Worm (Caenorhabditis elegans) whole organism, L1 larva: Measurements from ENCODE around the gene his-41.

Experiments used
- C04F5.9 ChIP-seq: sonication (generic microtip); optimal IDR thresholded peaks from 2 replicates; lab custom pipeline; 2016; ENCODE audit warnings: missing genetic modification characterization, missing compliant biosample characterization
- C16A3.4 ChIP-seq: fragments of 150-350 bp; optimal IDR thresholded peaks from 2 replicates; lab custom pipeline; 2014; ENCODE audit warnings: missing biosample characterization, missing genetic modification characterization
- C34B4.2 ChIP-seq: sonication (generic microtip); optimal IDR thresholded peaks from 2 replicates; lab custom pipeline; 2017; ENCODE audit warnings: mild to moderate bottlenecking, missing genetic modification characterization, missing compliant biosample characterization
- alr-1 ChIP-seq: fragments of 200-800 bp; sonication (Bioruptor generic); optimal IDR thresholded peaks from 2 replicates; lab custom pipeline; 2018; ENCODE audit warnings: borderline replicate concordance, mild to moderate bottlenecking, missing genetic modification characterization, missing compliant biosample characterization
- blmp-1 ChIP-seq: fragments of 150-350 bp; optimal IDR thresholded peaks from 2 replicates; lab custom pipeline; 2014; ENCODE audit warnings: missing biosample characterization, missing genetic modification characterization
- ceh-82 ChIP-seq, 3 experiments: fragments of 150-350 bp in 1 of 3; sonication (generic microtip) in 2 of 3; optimal IDR thresholded peaks; 2 replicates each; lab custom pipeline; 2014 to 2017; ENCODE audit warnings: missing biosample characterization in 3 of 3, missing genetic modification characterization in 3 of 3
- ceh-90 ChIP-seq: sonication (generic microtip); optimal IDR thresholded peaks from 2 replicates; lab custom pipeline; 2016; ENCODE audit warnings: missing genetic modification characterization, missing compliant biosample characterization
- ces-1 ChIP-seq: fragments of 150-350 bp; optimal IDR thresholded peaks from 2 replicates; lab custom pipeline; 2014; ENCODE audit warnings: missing biosample characterization, missing genetic modification reagents, missing genetic modification characterization
- dsc-1 ChIP-seq: sonication (generic microtip); optimal IDR thresholded peaks from 2 replicates; lab custom pipeline; 2016; ENCODE audit warnings: mild to moderate bottlenecking, missing genetic modification characterization, missing compliant biosample characterization
- efl-1 ChIP-seq, 4 experiments: fragments of 150-350 bp; optimal IDR thresholded peaks in 3 of 4; peaks in 1 of 4; 1 replicate in 1 of 4; 2 replicates in 3 of 4; lab custom pipeline; 2014; ENCODE audit warnings: missing biosample characterization in 2 of 4, missing genetic modification characterization in 2 of 4, missing genetic modification reagents in 2 of 4
- egl-13 ChIP-seq: sonication (generic microtip); optimal IDR thresholded peaks from 2 replicates; lab custom pipeline; 2016; ENCODE audit warnings: missing genotype, missing genetic modification reagents, missing genetic modification characterization, missing compliant biosample characterization
- egl-27 ChIP-seq, 2 experiments: fragments of 150-350 bp in 1 of 2; sonication (generic microtip); optimal IDR thresholded peaks; 3 replicates each; lab custom pipeline; 2017 to 2018; ENCODE audit warnings: missing biosample characterization in 2 of 2, missing genetic modification characterization in 2 of 2, missing genetic modification reagents in 2 of 2
- elt-2 ChIP-seq: sonication (generic microtip); optimal IDR thresholded peaks from 2 replicates; lab custom pipeline; 2016; ENCODE audit warnings: missing genetic modification characterization, mild to moderate bottlenecking, inconsistent platforms, missing compliant biosample characterization, missing genetic modification reagents
- elt-3 ChIP-seq, 6 experiments: fragments of 150-350 bp in 1 of 6; sonication (generic microtip); optimal IDR thresholded peaks; 2 replicates each; lab custom pipeline; 2017 to 2018; ENCODE audit warnings: missing biosample characterization in 6 of 6, missing genetic modification characterization in 6 of 6, inconsistent platforms in 1 of 6
- fkh-8 ChIP-seq: sonication (generic microtip); optimal IDR thresholded peaks from 2 replicates; lab custom pipeline; 2016; ENCODE audit warnings: mild to moderate bottlenecking, missing genetic modification characterization, missing compliant biosample characterization
- fos-1 ChIP-seq: fragments of 150-350 bp; optimal IDR thresholded peaks from 2 replicates; lab custom pipeline; 2014; ENCODE audit warnings: missing biosample characterization, missing genetic modification characterization
- grh-1 ChIP-seq: fragments of 200-800 bp; sonication (Bioruptor generic); IDR thresholded peaks from 2 replicates; pipeline ENCODE4 v1.3.6; 2022; ENCODE audit warnings: missing genetic modification reagents, missing genetic modification characterization, missing compliant biosample characterization
- hpl-2 ChIP-seq: fragments of 150-350 bp; optimal IDR thresholded peaks from 2 replicates; lab custom pipeline; 2014; ENCODE audit warnings: missing biosample characterization, missing genetic modification reagents, missing genetic modification characterization
- irx-1 ChIP-seq: sonication (generic microtip); optimal IDR thresholded peaks from 2 replicates; lab custom pipeline; 2016; ENCODE audit warnings: missing genetic modification characterization, missing compliant biosample characterization
- lin-13 ChIP-seq: fragments of 150-350 bp; optimal IDR thresholded peaks from 2 replicates; lab custom pipeline; 2014; ENCODE audit warnings: missing biosample characterization, missing genetic modification reagents, missing genetic modification characterization
- lin-14 ChIP-seq: fragments of 200-800 bp; sonication (Bioruptor generic); optimal IDR thresholded peaks from 2 replicates; lab custom pipeline; 2018; ENCODE audit warnings: mild to moderate bottlenecking, missing genetic modification characterization, moderate library complexity, missing compliant biosample characterization
- lin-35 ChIP-seq, 2 experiments: fragments of 150-350 bp; optimal IDR thresholded peaks; 2 replicates each; lab custom pipeline; 2014; ENCODE audit warnings: missing biosample characterization in 2 of 2, missing genetic modification characterization in 2 of 2, missing genetic modification reagents in 2 of 2
- lin-39 ChIP-seq: fragments of 150-350 bp; optimal IDR thresholded peaks from 2 replicates; lab custom pipeline; 2014; ENCODE audit warnings: missing biosample characterization, missing genetic modification reagents, missing genetic modification characterization
- lir-3 ChIP-seq: sonication (generic microtip); optimal IDR thresholded peaks from 2 replicates; lab custom pipeline; 2016; ENCODE audit warnings: mild to moderate bottlenecking, missing genetic modification characterization, moderate library complexity, missing compliant biosample characterization; ENCODE audit not compliant: poor library complexity
- nhr-11 ChIP-seq: fragments of 150-350 bp; optimal IDR thresholded peaks from 2 replicates; lab custom pipeline; 2014; ENCODE audit warnings: missing biosample characterization, missing genetic modification characterization
- nhr-19 ChIP-seq: fragments of 200-800 bp; sonication (Bioruptor generic); conservative IDR thresholded peaks from 2 replicates; pipeline ENCODE4 v1.3.6; 2022; ENCODE audit warnings: missing genetic modification characterization, missing compliant biosample characterization
- nhr-20 ChIP-seq: sonication (generic microtip); optimal IDR thresholded peaks from 2 replicates; lab custom pipeline; 2016; ENCODE audit warnings: mild to moderate bottlenecking, missing genetic modification characterization, missing compliant biosample characterization
- nhr-237 ChIP-seq: fragments of 150-350 bp; optimal IDR thresholded peaks from 2 replicates; lab custom pipeline; 2014; ENCODE audit warnings: missing biosample characterization, missing genetic modification characterization
- nhr-28 ChIP-seq: fragments of 150-350 bp; optimal IDR thresholded peaks from 2 replicates; lab custom pipeline; 2014; ENCODE audit warnings: missing biosample characterization, missing genetic modification characterization
- nhr-47 ChIP-seq: sonication (generic microtip); optimal IDR thresholded peaks from 2 replicates; lab custom pipeline; 2016; ENCODE audit warnings: mild to moderate bottlenecking, missing genetic modification characterization, moderate library complexity, missing compliant biosample characterization
- nhr-71 ChIP-seq: sonication (generic microtip); optimal IDR thresholded peaks from 2 replicates; lab custom pipeline; 2016; ENCODE audit warnings: mild to moderate bottlenecking, missing genetic modification characterization, moderate library complexity, missing compliant biosample characterization
- nhr-84 ChIP-seq: sonication (generic microtip); optimal IDR thresholded peaks from 2 replicates; lab custom pipeline; 2017; ENCODE audit warnings: missing biosample characterization, missing genetic modification characterization
- pag-3 ChIP-seq: sonication (generic microtip); optimal IDR thresholded peaks from 2 replicates; lab custom pipeline; 2017; ENCODE audit warnings: missing genetic modification characterization, mild to moderate bottlenecking, missing compliant biosample characterization, antibody characterized with exemption, borderline replicate concordance; ENCODE audit not compliant: insufficient read depth
- pax-3 ChIP-seq: fragments of 200-800 bp; sonication (Bioruptor generic); optimal IDR thresholded peaks from 2 replicates; lab custom pipeline; 2018; ENCODE audit warnings: mild to moderate bottlenecking, missing genetic modification characterization, moderate library complexity, missing compliant biosample characterization
- pqm-1 ChIP-seq: sonication (generic microtip); optimal IDR thresholded peaks from 3 replicates; lab custom pipeline; 2017; ENCODE audit warnings: missing biosample characterization, missing genetic modification characterization
- rnt-1 ChIP-seq: sonication (generic microtip); optimal IDR thresholded peaks from 2 replicates; lab custom pipeline; 2016; ENCODE audit warnings: mild to moderate bottlenecking, missing genetic modification characterization, moderate library complexity, missing compliant biosample characterization
- skn-1 ChIP-seq: fragments of 150-350 bp; optimal IDR thresholded peaks from 2 replicates; lab custom pipeline; 2014; ENCODE audit warnings: missing biosample characterization, missing genetic modification characterization
- snu-23 ChIP-seq: sonication (generic microtip); optimal IDR thresholded peaks from 2 replicates; lab custom pipeline; 2016; ENCODE audit warnings: missing genetic modification characterization, missing compliant biosample characterization
- sox-4 ChIP-seq: sonication (generic microtip); optimal IDR thresholded peaks from 2 replicates; lab custom pipeline; 2016; ENCODE audit warnings: missing genetic modification characterization, missing compliant biosample characterization
- sptf-1 ChIP-seq: fragments of 150-350 bp; optimal IDR thresholded peaks from 2 replicates; lab custom pipeline; 2014; ENCODE audit warnings: missing biosample characterization, missing genetic modification characterization
- sup-37 ChIP-seq: fragments of 200-800 bp; sonication (Bioruptor generic); optimal IDR thresholded peaks from 2 replicates; lab custom pipeline; 2018; ENCODE audit warnings: mild to moderate bottlenecking, missing genetic modification characterization, missing compliant biosample characterization
- swsn-7 ChIP-seq: sonication (generic microtip); optimal IDR thresholded peaks from 2 replicates; lab custom pipeline; 2016; ENCODE audit warnings: missing genetic modification characterization, missing compliant biosample characterization
- tbx-2 ChIP-seq: sonication (generic microtip); optimal IDR thresholded peaks from 2 replicates; lab custom pipeline; 2016; ENCODE audit warnings: missing genetic modification characterization, missing compliant biosample characterization
- unc-130 ChIP-seq: fragments of 150-350 bp; optimal IDR thresholded peaks from 2 replicates; lab custom pipeline; 2017; ENCODE audit warnings: missing biosample characterization, missing genetic modification characterization, inconsistent platforms
- unc-86 ChIP-seq: sonication (generic microtip); optimal IDR thresholded peaks from 2 replicates; lab custom pipeline; 2016; ENCODE audit warnings: missing genetic modification characterization, missing compliant biosample characterization
- zag-1 ChIP-seq: fragments of 150-350 bp; optimal IDR thresholded peaks from 2 replicates; lab custom pipeline; 2014; ENCODE audit warnings: missing biosample characterization, missing genetic modification characterization
- zip-4 ChIP-seq: fragments of 200-800 bp; sonication (Bioruptor generic); optimal IDR thresholded peaks from 2 replicates; lab custom pipeline; 2018; ENCODE audit warnings: mild to moderate bottlenecking, missing genetic modification characterization, moderate library complexity, missing compliant biosample characterization
- ztf-11 ChIP-seq, 2 experiments: sonication (generic microtip); optimal IDR thresholded peaks; 2 replicates each; lab custom pipeline; 2016 to 2017; ENCODE audit warnings: missing genetic modification characterization in 2 of 2, missing biosample characterization in 1 of 2, missing compliant biosample characterization in 1 of 2
- ztf-4 ChIP-seq: fragments of 150-350 bp; optimal IDR thresholded peaks from 2 replicates; lab custom pipeline; 2014; ENCODE audit warnings: missing biosample characterization, missing genetic modification characterization

Gene his-41

ce11 chrV:9545238-9545709 lies at the start of gene his-41, which contains the start of gene his-35 (continued):
- TF ChIP-seq zag-1 (tag; lab: Kevin White, UChicago): no peak
- TF ChIP-seq ceh-82 (tag; optimal IDR thresholded peaks at IDR 0.05; lab: Kevin White, UChicago): peak; percentile 41 to 57 (median 54)
- peak; percentile 77 for TF ChIP-seq skn-1
- TF ChIP-seq sptf-1: no peak
- peak; percentile 75 for TF ChIP-seq snu-23
- TF ChIP-seq hpl-2 (GFP tag; lab: Kevin White, UChicago): no peak
- TF ChIP-seq lin-35 (GFP tag; optimal IDR thresholded peaks at IDR 0.05; lab: Kevin White, UChicago): peak; percentile 22 to 57
- TF ChIP-seq ztf-4: no peak
- no peak for TF ChIP-seq pqm-1
- no peak for TF ChIP-seq sox-4 (tag; lab: Kevin White, UChicago)
- peak; percentile 69 for TF ChIP-seq tbx-2 (tag; lab: Kevin White, UChicago)
- TF ChIP-seq nhr-84 (tag; lab: Kevin White, UChicago): no peak
- TF ChIP-seq nhr-20 (tag; lab: Kevin White, UChicago): peak; percentile 77
- TF ChIP-seq blmp-1 (tag; lab: Kevin White, UChicago): no peak
- no peak for TF ChIP-seq lin-39 (tag; lab: Kevin White, UChicago)
- no peak for TF ChIP-seq pag-3 (tag; lab: Kevin White, UChicago)
- TF ChIP-seq nhr-11 (tag; lab: Kevin White, UChicago): no peak
- peak; percentile 7 for TF ChIP-seq pax-3
- TF ChIP-seq fkh-8 (tag; lab: Kevin White, UChicago): peak; percentile 69
- TF ChIP-seq ces-1 (GFP tag; lab: Kevin White, UChicago): no peak
- TF ChIP-seq rnt-1 (tag; lab: Kevin White, UChicago): peak; percentile 42
- TF ChIP-seq fos-1 (tag; lab: Kevin White, UChicago): peak; percentile 24
- TF ChIP-seq nhr-47 (tag; lab: Kevin White, UChicago): peak; percentile 87
- peak; percentile 74 for TF ChIP-seq swsn-7 (tag; lab: Kevin White, UChicago)
- no peak for TF ChIP-seq elt-2
- TF ChIP-seq lin-13 (GFP tag; lab: Kevin White, UChicago): no peak
- TF ChIP-seq egl-27 (tag; optimal IDR thresholded peaks at IDR 0.05; lab: Kevin White, UChicago): no peak
- peak in 1 of 2 experiments; percentile 43 for TF ChIP-seq ztf-11 (tag; optimal IDR thresholded peaks at IDR 0.05; lab: Kevin White, UChicago)
- TF ChIP-seq unc-86: peak; percentile 59
- TF ChIP-seq nhr-19 (GFP tag; lab: Robert Waterston, UW): peak; percentile 67
- TF ChIP-seq C04F5.9 (tag; lab: Kevin White, UChicago): no peak
- TF ChIP-seq grh-1: 0 out of 2 replicates have a peak, but pooled peaks have one; percentile 14
- TF ChIP-seq, all 84 proteins: peak for 40

- TF ChIP-seq ztf-4 (no peak), fos-1 (tag; lab: Kevin White, UChicago) (no peak), efl-1 (optimal IDR thresholded peaks at IDR 0.05; lab: Kevin White, UChicago) (no peak), efl-1 (GFP tag; optimal IDR thresholded peaks at IDR 0.05 in 1 of 2; lab: Kevin White, UChicago) (no peak), lin-14 (GFP tag; lab: Kevin White, UChicago) (peak; percentile 37), elt-3 (tag; optimal IDR thresholded peaks at IDR 0.05; lab: Kevin White, UChicago) (no peak), rnt-1 (tag; lab: Kevin White, UChicago) (peak; percentile 20), nhr-71 (peak; percentile 19), dsc-1 (tag; lab: Kevin White, UChicago) (peak; percentile 70), C16A3.4 (no peak), blmp-1 (tag; lab: Kevin White, UChicago) (no peak), nhr-19 (GFP tag; lab: Robert Waterston, UW) (peak; percentile 19; the same call in 1 of the 2 replicates), nhr-28 (tag; lab: Kevin White, UChicago) (no peak), lir-3 (tag; lab: Kevin White, UChicago) (no peak), C34B4.2 (tag; lab: Kevin White, UChicago) (no peak), elt-2 (no peak), alr-1 (tag; lab: Kevin White, UChicago) (no peak), snu-23 (no peak), sup-37 (no peak), nhr-47 (tag; lab: Kevin White, UChicago) (no peak), lin-13 (GFP tag; lab: Kevin White, UChicago) (no peak), egl-13 (tag; lab: Kevin White, UChicago) (no peak), sptf-1 (no peak), zip-4 (GFP tag; lab: Kevin White, UChicago) (no peak), irx-1 (tag; lab: Kevin White, UChicago) (no peak), nhr-237 (tag; lab: Kevin White, UChicago) (no peak), ceh-90 (no peak), pag-3 (tag; lab: Kevin White, UChicago) (no peak), nhr-11 (tag; lab: Kevin White, UChicago) (no peak), unc-130 (tag; lab: Kevin White, UChicago) (no peak)
Observed at ce11 chrV:9496742-9497141, 48.6 kb upstream of the his-41 start, which contains the start of gene gsnl-1. Gene gsnl-1, plus strand, starts transcription at chrV:9497042.
